Worm (Caenorhabditis elegans): ENCODE data around the gene C54F6.19.

DNA sequence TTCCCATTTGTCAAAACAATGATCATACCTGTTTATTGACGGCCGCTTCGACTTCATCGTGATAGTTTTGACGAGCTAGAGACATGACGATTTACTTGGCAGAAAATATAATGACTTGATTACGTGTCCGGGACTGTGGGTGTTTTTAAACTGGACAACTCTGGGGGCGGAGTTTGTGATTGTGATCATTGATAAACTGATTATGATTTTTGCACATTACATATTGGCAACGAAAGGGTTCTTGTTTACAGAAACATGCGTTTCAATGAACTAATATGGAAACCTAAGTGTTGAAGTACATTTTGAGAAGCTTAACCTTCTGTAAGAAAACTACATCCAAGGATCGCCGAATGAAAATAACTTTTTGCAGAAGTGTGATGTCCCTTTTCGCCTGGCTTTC lies 2.2 kb downstream of the C54F6.19 start, which contains the start of gene ftn-1:
- TF ChIP-seq efl-1 (optimal IDR thresholded peaks at IDR 0.05): no peak
- TF ChIP-seq efl-1 (GFP tag; optimal IDR thresholded peaks at IDR 0.05 in 1 of 2): no peak
- TF ChIP-seq lsy-2 (tag; optimal IDR thresholded peaks at IDR 0.05): no peak

All from whole organism, L1 larva.